Fruit fly (Drosophila melanogaster): ENCODE measurements around the gene lin-28.

Gene lin-28

dm6 chr3L:5623296-5623695, 31.2 kb upstream of the lin-28 start:
- no peak for TF ChIP-seq lola (GFP tag; optimal IDR thresholded peaks at IDR 0.05)
- no peak for TF ChIP-seq br (GFP tag; optimal IDR thresholded peaks at IDR 0.05)
- no peak for TF ChIP-seq Vsx2 (GFP tag; optimal IDR thresholded peaks at IDR 0.05; ENCODE audit: partially characterized antibody)
- no peak for TF ChIP-seq CG32264 (GFP tag; optimal IDR thresholded peaks at IDR 0.05)

DNA sequence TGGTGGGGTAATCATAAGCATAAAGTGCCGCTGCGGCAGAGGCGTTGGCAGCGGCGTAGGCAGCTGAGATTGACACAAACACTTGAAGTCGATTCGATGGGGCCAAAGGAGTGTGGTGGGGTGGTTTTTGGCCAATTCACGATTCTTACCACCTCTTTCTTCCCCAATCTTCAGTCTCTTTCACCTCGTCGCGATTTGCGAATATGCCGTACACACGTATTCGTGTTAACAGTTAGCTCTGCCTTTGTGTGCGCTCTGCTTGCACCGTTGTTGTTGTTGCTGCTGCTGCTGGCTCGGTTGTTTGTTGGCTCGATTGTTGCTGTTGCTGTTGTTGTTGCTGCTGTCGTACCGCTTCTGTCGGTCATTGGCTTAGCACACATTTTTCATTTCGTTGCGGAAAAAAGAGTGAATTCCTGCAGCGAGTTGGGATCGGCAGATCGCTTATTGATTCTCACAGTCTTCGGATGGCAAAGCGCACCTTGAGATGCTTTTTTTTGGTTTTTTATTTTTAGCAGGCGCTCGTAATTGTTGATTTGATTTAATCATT, 29.3 kb upstream of the lin-28 start:
- TF ChIP-seq psq (GFP tag; optimal IDR thresholded peaks at IDR 0.05) (peak; percentile 84), tai (GFP tag; optimal IDR thresholded peaks at IDR 0.05) (no peak), fru (GFP tag; optimal IDR thresholded peaks at IDR 0.05) (no peak), foxo (GFP tag; optimal IDR thresholded peaks at IDR 0.05) (no peak), lola (GFP tag; optimal IDR thresholded peaks at IDR 0.05) (no peak), sv (GFP tag; optimal IDR thresholded peaks at IDR 0.05) (no peak)

dm6 chr3L:5626465-5626864, 28.0 kb upstream of the lin-28 start:
- no peak for TF ChIP-seq br (GFP tag; optimal IDR thresholded peaks at IDR 0.05)
- peak; percentile 26 for TF ChIP-seq h (GFP tag; optimal IDR thresholded peaks at IDR 0.05)
- no peak for TF ChIP-seq CrebA (GFP tag; optimal IDR thresholded peaks at IDR 0.05; ENCODE audit: borderline replicate concordance)
- no peak for TF ChIP-seq GATAd (GFP tag; optimal IDR thresholded peaks at IDR 0.05)
- no peak for TF ChIP-seq psq (GFP tag; optimal IDR thresholded peaks at IDR 0.05)
- TF ChIP-seq foxo (GFP tag; optimal IDR thresholded peaks at IDR 0.05) = peak in 1 of 2 experiments; percentile 20

- TF ChIP-seq psq (GFP tag; optimal IDR thresholded peaks at IDR 0.05) (peak; percentile 98), sage (GFP tag; optimal IDR thresholded peaks at IDR 0.05) (peak; percentile 46), Rel (GFP tag; optimal IDR thresholded peaks at IDR 0.05) (peak; percentile 23), Rel (tag; optimal IDR thresholded peaks at IDR 0.05) (no peak), dmrt93B (GFP tag; optimal IDR thresholded peaks at IDR 0.05) (no peak), brk (GFP tag; optimal IDR thresholded peaks at IDR 0.05) (peak; percentile 3)
Observed at dm6 chr3L:5627816-5628215, 26.7 kb upstream of the lin-28 start.

DNA sequence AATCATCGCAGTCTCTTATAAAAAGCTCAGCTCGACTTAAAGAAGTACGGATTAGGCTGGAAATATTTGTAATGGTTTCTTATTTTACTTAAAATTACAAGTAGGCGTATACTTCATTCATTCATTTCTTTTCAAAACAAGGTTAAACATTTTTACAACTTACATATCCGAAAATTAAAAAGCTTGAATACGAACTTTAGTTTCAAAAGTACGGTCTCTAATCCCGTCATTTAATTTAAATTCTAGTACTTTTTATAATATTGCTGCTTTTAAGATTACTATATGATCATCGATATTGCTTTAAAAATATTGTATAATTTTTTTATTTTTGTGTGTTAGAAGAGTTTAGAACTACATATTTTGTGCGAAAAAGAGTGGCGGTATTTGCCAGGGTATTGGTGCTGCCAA, 24.3 kb upstream of the lin-28 start:
- TF ChIP-seq Myc (optimal IDR thresholded peaks at IDR 0.05) (no peak), foxo (GFP tag; optimal IDR thresholded peaks at IDR 0.05) (peak in 1 of 2 experiments; percentile 71), fru (GFP tag; optimal IDR thresholded peaks at IDR 0.05) (peak; percentile 66), HLH106 (tag; optimal IDR thresholded peaks at IDR 0.05) (peak; percentile 67), psq (GFP tag; optimal IDR thresholded peaks at IDR 0.05) (peak; percentile 51), Mio (GFP tag; optimal IDR thresholded peaks at IDR 0.05) (no peak), Sp1 (GFP tag; optimal IDR thresholded peaks at IDR 0.05) (peak; percentile 55), dl (GFP tag; optimal IDR thresholded peaks at IDR 0.05; ENCODE audit: insufficient read depth in 1 of 2, partially characterized antibody in 2 of 2) (no peak), woc (GFP tag; optimal IDR thresholded peaks at IDR 0.05) (peak; percentile 53), sage (GFP tag; optimal IDR thresholded peaks at IDR 0.05) (no peak), CrebA (GFP tag; optimal IDR thresholded peaks at IDR 0.05; ENCODE audit: borderline replicate concordance) (no peak), ey (GFP tag; optimal IDR thresholded peaks at IDR 0.05) (peak; percentile 35), Hnf4 (GFP tag; optimal IDR thresholded peaks at IDR 0.05) (no peak), br (GFP tag; optimal IDR thresholded peaks at IDR 0.05) (peak; percentile 35), rgr (GFP tag; optimal IDR thresholded peaks at IDR 0.05) (peak; percentile 8), h (GFP tag; optimal IDR thresholded peaks at IDR 0.05) (peak; percentile 67), OdsH (GFP tag; optimal IDR thresholded peaks at IDR 0.05) (peak; percentile 4), Dfd (GFP tag; optimal IDR thresholded peaks at IDR 0.05) (peak; percentile 13)

DNA sequence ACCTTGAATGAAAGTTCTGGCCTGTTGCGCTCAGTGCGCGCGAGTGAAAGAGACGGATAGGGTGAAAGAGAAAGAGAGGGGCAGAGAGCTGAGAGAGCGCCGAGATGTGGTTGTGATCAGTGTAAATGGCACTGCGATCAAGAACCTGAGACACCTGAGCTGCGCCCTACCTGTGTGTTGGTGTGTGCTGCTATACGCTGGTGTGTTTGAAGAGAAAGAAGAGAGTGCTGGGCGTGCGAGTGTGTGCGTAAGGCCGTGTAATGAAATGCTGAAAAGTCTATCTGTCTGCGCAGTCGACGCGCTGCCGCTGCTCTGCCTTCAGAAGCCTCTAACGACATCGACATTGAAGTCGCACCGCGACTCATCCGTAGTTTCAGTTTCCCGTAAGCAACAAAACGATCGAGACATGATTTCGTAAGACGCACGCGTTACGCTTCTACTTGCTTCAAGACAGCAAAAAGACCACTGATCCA, 23.8 kb upstream of the lin-28 start, which contains the start of gene Blimp-1:
TSS of gene Blimp-1 (plus strand) at position 376 of the 473 bp plus-strand sequence.
- TF ChIP-seq Hr83 (GFP tag; optimal IDR thresholded peaks at IDR 0.05; ENCODE audit: poor library complexity, severe bottlenecking) (peak; percentile 3), Dif (GFP tag; optimal IDR thresholded peaks at IDR 0.05; ENCODE audit: partially characterized antibody) (peak; percentile 91), psq (GFP tag; optimal IDR thresholded peaks at IDR 0.05) (peak; percentile 27), woc (GFP tag; optimal IDR thresholded peaks at IDR 0.05) (no peak), Sp1 (GFP tag; optimal IDR thresholded peaks at IDR 0.05) (no peak), Vsx2 (GFP tag; optimal IDR thresholded peaks at IDR 0.05; ENCODE audit: partially characterized antibody) (peak; percentile 81), dl (GFP tag; optimal IDR thresholded peaks at IDR 0.05; ENCODE audit: insufficient read depth in 1 of 2, partially characterized antibody in 2 of 2) (peak in 1 of 2 experiments; percentile 75)
